Fruit fly (Drosophila melanogaster) whole organism, embryonic: ENCODE data around the gene woc.

Experiments used
- Ada2b ChIP-seq: fragments of 200-800 bp; sonication (Bioruptor generic); IDR thresholded peaks from 2 replicates; pipeline ENCODE4 v1.3.6; 2022; ENCODE audit warnings: missing biosample characterization, missing genetic modification characterization
- Asciz ChIP-seq: fragments of 200-800 bp; sonication (Bioruptor generic); optimal IDR thresholded peaks from 2 replicates; lab custom pipeline; 2017; ENCODE audit warnings: missing biosample characterization, mild to moderate bottlenecking, missing genetic modification characterization, missing genetic modification reagents
- Atf6 ChIP-seq: fragments of 200-800 bp; sonication (Bioruptor generic); IDR thresholded peaks from 2 replicates; pipeline ENCODE4 v1.3.6; 2022; ENCODE audit warnings: missing biosample characterization, missing genetic modification characterization
- CG10209 ChIP-seq: fragments of 200-800 bp; sonication (Bioruptor generic); optimal IDR thresholded peaks from 3 replicates; lab custom pipeline; 2017; ENCODE audit warnings: missing biosample characterization, mild to moderate bottlenecking, missing genetic modification characterization, missing genetic modification reagents
- CG10565 ChIP-seq: fragments of 200-800 bp; sonication (Bioruptor generic); optimal IDR thresholded peaks from 3 replicates; lab custom pipeline; 2016; ENCODE audit warnings: missing biosample characterization, mild to moderate bottlenecking, missing genetic modification characterization
- CG11398 ChIP-seq: fragments of 200-800 bp; sonication (Bioruptor generic); optimal IDR thresholded peaks from 2 replicates; lab custom pipeline; 2016; ENCODE audit warnings: missing biosample characterization, missing genetic modification characterization
- CG11456 ChIP-seq: fragments of 200-800 bp; sonication (Bioruptor generic); IDR thresholded peaks from 3 replicates; pipeline ENCODE4 v1.3.6; 2022; ENCODE audit warnings: missing biosample characterization, missing genetic modification characterization
- CG12219 ChIP-seq: fragments of 200-800 bp; sonication (Bioruptor generic); optimal IDR thresholded peaks from 3 replicates; lab custom pipeline; 2018; ENCODE audit warnings: missing biosample characterization, mild to moderate bottlenecking, missing genetic modification characterization
- CG12391 ChIP-seq: fragments of 200-800 bp; sonication (Bioruptor generic); optimal IDR thresholded peaks from 3 replicates; lab custom pipeline; 2018; ENCODE audit warnings: missing biosample characterization, mild to moderate bottlenecking, missing genetic modification characterization, moderate library complexity
- CG12659 ChIP-seq: fragments of 200-800 bp; sonication (Bioruptor generic); optimal IDR thresholded peaks from 3 replicates; lab custom pipeline; 2017; ENCODE audit warnings: mild to moderate bottlenecking, missing biosample characterization, missing genetic modification reagents, missing genetic modification characterization
- CG13775 ChIP-seq: fragments of 200-800 bp; sonication (Bioruptor generic); optimal IDR thresholded peaks from 3 replicates; lab custom pipeline; 2017; ENCODE audit warnings: missing biosample characterization, mild to moderate bottlenecking, missing genetic modification characterization
- CG14014 ChIP-seq: fragments of 200-800 bp; sonication (Bioruptor generic); IDR thresholded peaks from 2 replicates; pipeline ENCODE4 v1.3.6; 2022; ENCODE audit warnings: missing biosample characterization, missing genetic modification characterization
- CG17912 ChIP-seq: fragments of 200-800 bp; sonication (Bioruptor generic); optimal IDR thresholded peaks from 2 replicates; lab custom pipeline; 2018; ENCODE audit warnings: missing biosample characterization, mild to moderate bottlenecking, missing genetic modification characterization
- CG2712 ChIP-seq: fragments of 200-800 bp; optimal IDR thresholded peaks from 3 replicates; lab custom pipeline; 2019; ENCODE audit warnings: missing biosample characterization, mild to moderate bottlenecking, missing genetic modification characterization, moderate library complexity
- CG32772 ChIP-seq: fragments of 200-800 bp; sonication (Bioruptor generic); IDR thresholded peaks from 2 replicates; pipeline ENCODE4 v1.3.6; 2022; ENCODE audit warnings: missing biosample characterization, missing genetic modification characterization
- CG34422 ChIP-seq: fragments of 200-800 bp; sonication (Bioruptor generic); IDR thresholded peaks from 3 replicates; pipeline ENCODE4 v1.3.6; 2022; ENCODE audit warnings: missing biosample characterization, missing genetic modification characterization
- CG3847 ChIP-seq: fragments of 200-800 bp; sonication (Bioruptor generic); IDR thresholded peaks from 2 replicates; pipeline ENCODE4 v1.3.6; 2022; ENCODE audit warnings: missing biosample characterization, missing genetic modification characterization
- CG43689 ChIP-seq: fragments of 200-800 bp; sonication (Bioruptor generic); IDR thresholded peaks from 2 replicates; pipeline ENCODE4 v1.3.6; 2022; ENCODE audit warnings: missing biosample characterization, missing genetic modification characterization
- CG4424 ChIP-seq: fragments of 200-800 bp; sonication (Bioruptor generic); optimal IDR thresholded peaks from 3 replicates; lab custom pipeline; 2016; ENCODE audit warnings: missing biosample characterization, missing genetic modification characterization
- CG6654 ChIP-seq: fragments of 200-800 bp; sonication (Bioruptor generic); optimal IDR thresholded peaks from 2 replicates; lab custom pipeline; 2017; ENCODE audit warnings: missing biosample characterization, mild to moderate bottlenecking, missing genetic modification characterization
- CG6791 ChIP-seq: fragments of 200-800 bp; sonication (Bioruptor generic); IDR thresholded peaks from 3 replicates; pipeline ENCODE4 v1.3.6; 2022; ENCODE audit warnings: missing biosample characterization, missing genetic modification characterization; ENCODE audit not compliant: partially characterized antibody
- CG8290 ChIP-seq, 3 experiments: fragments of 200-800 bp; sonication (Bioruptor generic); optimal IDR thresholded peaks; 2 replicates each; lab custom pipeline; 2016 to 2019; ENCODE audit warnings: missing biosample characterization in 3 of 3, missing genetic modification characterization in 3 of 3, mild to moderate bottlenecking in 2 of 3, moderate library complexity in 1 of 3
- CG9609 ChIP-seq: fragments of 200-800 bp; sonication (Bioruptor generic); optimal IDR thresholded peaks from 3 replicates; lab custom pipeline; 2016; ENCODE audit warnings: missing biosample characterization, missing genetic modification characterization
- HHEX ChIP-seq: fragments of 200-800 bp; sonication (Bioruptor generic); optimal IDR thresholded peaks from 3 replicates; lab custom pipeline; 2017; ENCODE audit warnings: missing biosample characterization, mild to moderate bottlenecking, missing genetic modification characterization, missing genetic modification reagents
- HLH3B ChIP-seq: fragments of 200-800 bp; sonication (Bioruptor generic); IDR thresholded peaks from 2 replicates; pipeline ENCODE4 v1.3.6; 2022; ENCODE audit warnings: missing biosample characterization, missing genetic modification characterization
- Hmx ChIP-seq: fragments of 200-800 bp; sonication (Bioruptor generic); optimal IDR thresholded peaks from 2 replicates; lab custom pipeline; 2016; ENCODE audit warnings: missing biosample characterization, missing genetic modification characterization
- MBD-R2 ChIP-seq: fragments of 200-800 bp; sonication (Bioruptor generic); IDR thresholded peaks from 2 replicates; pipeline ENCODE4 v1.3.6; 2022; ENCODE audit warnings: missing biosample characterization, missing genetic modification characterization
- Meics ChIP-seq: fragments of 200-800 bp; sonication (Bioruptor generic); optimal IDR thresholded peaks from 2 replicates; lab custom pipeline; 2017; ENCODE audit warnings: missing biosample characterization, mild to moderate bottlenecking, missing genetic modification characterization
- Myb ChIP-seq: fragments of 200-800 bp; sonication (Bioruptor generic); optimal IDR thresholded peaks from 2 replicates; lab custom pipeline; 2016; ENCODE audit warnings: missing biosample characterization, missing genetic modification characterization
- Oli ChIP-seq: fragments of 200-800 bp; sonication (Bioruptor generic); optimal IDR thresholded peaks from 2 replicates; lab custom pipeline; 2018; ENCODE audit warnings: missing biosample characterization, mild to moderate bottlenecking, missing genetic modification characterization, moderate library complexity
- Ravus ChIP-seq: fragments of 200-800 bp; sonication (Bioruptor generic); IDR thresholded peaks from 2 replicates; pipeline ENCODE4 v1.3.6; 2022; ENCODE audit warnings: missing biosample characterization, missing genetic modification characterization
- al ChIP-seq: fragments of 200-800 bp; sonication (Bioruptor generic); IDR thresholded peaks from 2 replicates; pipeline ENCODE4 v1.3.6; 2022; ENCODE audit warnings: missing biosample characterization, missing genetic modification characterization
- chn ChIP-seq: fragments of 200-800 bp; sonication (Bioruptor generic); optimal IDR thresholded peaks from 2 replicates; lab custom pipeline; 2016; ENCODE audit warnings: missing biosample characterization, missing genetic modification characterization
- ci ChIP-seq: fragments of 200-800 bp; sonication (Bioruptor generic); IDR thresholded peaks from 3 replicates; pipeline ENCODE4 v1.3.6; 2022; ENCODE audit warnings: missing biosample characterization, missing genetic modification characterization
- da ChIP-seq: fragments of 200-800 bp; sonication (Bioruptor generic); optimal IDR thresholded peaks from 2 replicates; lab custom pipeline; 2016; ENCODE audit warnings: missing biosample characterization, missing genetic modification characterization
- fd3F ChIP-seq: fragments of 200-800 bp; sonication (Bioruptor generic); optimal IDR thresholded peaks from 2 replicates; lab custom pipeline; 2018; ENCODE audit warnings: missing biosample characterization, mild to moderate bottlenecking, missing genetic modification characterization, moderate library complexity
- gce ChIP-seq: fragments of 200-800 bp; sonication (Bioruptor generic); IDR thresholded peaks from 3 replicates; pipeline ENCODE4 v1.3.6; 2022; ENCODE audit warnings: missing biosample characterization, missing genetic modification characterization
- gcm ChIP-seq: fragments of 200-800 bp; sonication (Bioruptor generic); optimal IDR thresholded peaks from 2 replicates; lab custom pipeline; 2019; ENCODE audit warnings: missing biosample characterization, mild to moderate bottlenecking, missing genetic modification characterization, moderate library complexity
- gfzf ChIP-seq: fragments of 200-800 bp; sonication (Bioruptor generic); optimal IDR thresholded peaks from 2 replicates; lab custom pipeline; 2016; ENCODE audit warnings: missing biosample characterization, mild to moderate bottlenecking, missing genetic modification characterization, moderate library complexity
- gro ChIP-seq: fragments of 200-800 bp; sonication (Bioruptor generic); optimal IDR thresholded peaks from 2 replicates; lab custom pipeline; 2016; ENCODE audit warnings: missing biosample characterization, missing genetic modification characterization
- her ChIP-seq: fragments of 200-800 bp; sonication (Bioruptor generic); optimal IDR thresholded peaks from 2 replicates; lab custom pipeline; 2016; ENCODE audit warnings: missing biosample characterization, missing genetic modification characterization
- hth ChIP-seq: fragments of >200 bp; optimal IDR thresholded peaks from 2 replicates; lab custom pipeline; 2017; ENCODE audit warnings: inconsistent platforms
- pho ChIP-seq: fragments of 200-800 bp; sonication (Bioruptor generic); optimal IDR thresholded peaks from 2 replicates; lab custom pipeline; 2016; ENCODE audit warnings: missing biosample characterization, missing genetic modification characterization
- pnt ChIP-seq: fragments of 200-800 bp; sonication (Bioruptor generic); optimal IDR thresholded peaks from 3 replicates; lab custom pipeline; 2016; ENCODE audit warnings: missing biosample characterization, missing genetic modification characterization
- prd ChIP-seq, 3 experiments: fragments of >200 bp in 2 of 3; fragments of 200-800 bp in 1 of 3; sonication (Bioruptor generic) in 1 of 3; optimal IDR thresholded peaks in 2 of 3; IDR thresholded peaks in 1 of 3; 2 replicates in 2 of 3; 3 replicates in 1 of 3; pipeline versions ENCODE4 v1.3.6 to Lab custom; 2017 to 2022; ENCODE audit warnings: missing biosample characterization in 1 of 3, missing genetic modification characterization in 1 of 3
- ranshi ChIP-seq: fragments of 200-800 bp; sonication (Bioruptor generic); IDR thresholded peaks from 2 replicates; pipeline ENCODE4 v1.3.6; 2022; ENCODE audit warnings: missing biosample characterization, missing genetic modification characterization
- seq ChIP-seq: fragments of 200-800 bp; sonication (Bioruptor generic); IDR thresholded peaks from 2 replicates; pipeline ENCODE4 v1.3.6; 2022; ENCODE audit warnings: missing biosample characterization, missing genetic modification characterization
- tx ChIP-seq: fragments of 200-800 bp; sonication (Bioruptor generic); optimal IDR thresholded peaks from 2 replicates; lab custom pipeline; 2016; ENCODE audit warnings: missing biosample characterization, missing genetic modification characterization
- zfh1 ChIP-seq: fragments of 200-800 bp; sonication (Bioruptor generic); IDR thresholded peaks from 3 replicates; pipeline ENCODE4 v1.3.6; 2022; ENCODE audit warnings: missing biosample characterization, missing genetic modification characterization

Gene woc

dm6 chr3R:27282286-27282685 lies 18.4 kb upstream of the woc start, which contains the start of gene mrt (continued):
- peak; percentile 61 for TF ChIP-seq her (GFP tag; lab: Kevin White, UChicago)
- TF ChIP-seq Ada2b (GFP tag; lab: Robert Waterston, UW): 0 out of 2 replicates have a peak, but pooled peaks have one; percentile 6
- peak; percentile 50; the same call in 1 of the 2 replicates for TF ChIP-seq CG14014 (GFP tag; lab: Robert Waterston, UW)
- TF ChIP-seq Atf6 (GFP tag; lab: Robert Waterston, UW): peak; percentile 66
- peak; percentile 21; the same call in 1 of the 3 replicates for TF ChIP-seq CG34422 (GFP tag; lab: Robert Waterston, UW)
- peak; percentile 35 for TF ChIP-seq Oli
- TF ChIP-seq CG11456 (GFP tag; lab: Robert Waterston, UW): 0 out of 3 replicates have a peak, but pooled peaks have one; percentile 50
- TF ChIP-seq seq (GFP tag; lab: Robert Waterston, UW): 0 out of 2 replicates have a peak, but pooled peaks have one; percentile 33
- 0 out of 2 replicates have a peak, but pooled peaks have one; percentile 10 for TF ChIP-seq HLH3B (GFP tag; lab: Robert Waterston, UW)
- peak; percentile 79 for TF ChIP-seq Meics (GFP tag; lab: Kevin White, UChicago)
- peak; percentile 55; the same call in 1 of the 2 replicates for TF ChIP-seq ranshi (GFP tag; lab: Robert Waterston, UW)
- peak; percentile 20 for TF ChIP-seq Asciz (GFP tag; lab: Kevin White, UChicago)
- TF ChIP-seq CG12219 (GFP tag; lab: Kevin White, UChicago): no peak
- peak; percentile 65 for TF ChIP-seq CG13775 (GFP tag; lab: Kevin White, UChicago)
- TF ChIP-seq CG4424 (GFP tag; lab: Kevin White, UChicago): peak; percentile 57
- TF ChIP-seq HHEX (GFP tag; lab: Kevin White, UChicago): peak; percentile 69
- no peak for TF ChIP-seq gfzf (GFP tag; lab: Kevin White, UChicago)
- TF ChIP-seq CG6791: 0 out of 3 replicates have a peak, but pooled peaks have one; percentile 27
- TF ChIP-seq Ravus (GFP tag; lab: Robert Waterston, UW): no peak
- no peak for TF ChIP-seq pnt (GFP tag; lab: Kevin White, UChicago)
- TF ChIP-seq gcm (GFP tag; lab: Kevin White, UChicago): no peak
- peak; percentile 18 for TF ChIP-seq CG10209
- TF ChIP-seq CG8290 (GFP tag; optimal IDR thresholded peaks at IDR 0.05; lab: Kevin White, UChicago): peak; percentile 21
- peak in 1 of 2 experiments; percentile 55 for TF ChIP-seq CG8290 (tag; optimal IDR thresholded peaks at IDR 0.05; lab: Kevin White, UChicago)
- no peak for TF ChIP-seq CG6654
- peak; percentile 0 for TF ChIP-seq Hmx (GFP tag; lab: Kevin White, UChicago)
- no peak for TF ChIP-seq prd (optimal IDR thresholded peaks at IDR 0.05; lab: Kevin White, UChicago)
- TF ChIP-seq prd (GFP tag; IDR thresholded peaks at IDR 0.05; lab: Robert Waterston, UW): peak; percentile 42; the same call in 2 of the 3 replicates
- TF ChIP-seq zfh1 (GFP tag; lab: Robert Waterston, UW): peak; percentile 22; the same call in 1 of the 3 replicates
- TF ChIP-seq CG12659 (GFP tag; lab: Kevin White, UChicago): peak; percentile 65
- peak; percentile 54 for TF ChIP-seq fd3F (GFP tag; lab: Kevin White, UChicago)
- peak; percentile 29; the same call in 1 of the 3 replicates for TF ChIP-seq gce (GFP tag; lab: Robert Waterston, UW)
- no peak for TF ChIP-seq CG10565 (GFP tag; lab: Kevin White, UChicago)
- TF ChIP-seq pho (GFP tag; lab: Kevin White, UChicago): peak; percentile 52
- peak; percentile 53 for TF ChIP-seq CG2712
- TF ChIP-seq al (GFP tag; lab: Robert Waterston, UW): peak; percentile 61; the same call in 1 of the 2 replicates
- TF ChIP-seq CG17912 (GFP tag; lab: Kevin White, UChicago): no peak
- peak; percentile 25 for TF ChIP-seq chn (GFP tag; lab: Kevin White, UChicago)
- TF ChIP-seq hth: no peak
- peak; percentile 46 for TF ChIP-seq CG11398 (GFP tag; lab: Kevin White, UChicago)
- TF ChIP-seq gro (GFP tag; lab: Kevin White, UChicago): peak; percentile 36
- peak; percentile 46 for TF ChIP-seq CG3847
- TF ChIP-seq ci (GFP tag; lab: Robert Waterston, UW): 0 out of 3 replicates have a peak, but pooled peaks have one; percentile 24
- TF ChIP-seq MBD-R2 (GFP tag; lab: Robert Waterston, UW): peak; percentile 28; the same call in 1 of the 2 replicates
- TF ChIP-seq Myb (GFP tag; lab: Kevin White, UChicago): peak; percentile 48
- TF ChIP-seq CG32772 (GFP tag; lab: Robert Waterston, UW): peak; percentile 34; the same call in 1 of the 2 replicates
- TF ChIP-seq da (GFP tag; lab: Kevin White, UChicago): peak; percentile 6
- TF ChIP-seq CG12391: peak; percentile 64
- TF ChIP-seq CG43689: 0 out of 2 replicates have a peak, but pooled peaks have one; percentile 9
- peak; percentile 50 for TF ChIP-seq tx
- TF ChIP-seq CG9609 (GFP tag; lab: Kevin White, UChicago): peak; percentile 54
